Worm (Caenorhabditis elegans) whole organism, L2 larva: ENCODE measurements around the gene clec-153.
A peak's percentile ranks its signal among the peaks of the same experiment; 100 is the strongest.

Source experiments
- C34F6.9 ChIP-seq: fragments of 150-350 bp; optimal IDR thresholded peaks from 2 replicates; lab custom pipeline; 2014; ENCODE audit warnings: missing biosample characterization, missing genetic modification characterization
- Y55F3AM.14 ChIP-seq: fragments of 200-800 bp; sonication (Bioruptor generic); optimal IDR thresholded peaks from 2 replicates; lab custom pipeline; 2018; ENCODE audit warnings: mild to moderate bottlenecking, missing genetic modification characterization, missing compliant biosample characterization
- ZK546.5 ChIP-seq: sonication (generic microtip); optimal IDR thresholded peaks from 2 replicates; lab custom pipeline; 2017; ENCODE audit warnings: missing biosample characterization, missing genetic modification characterization
- alr-1 ChIP-seq: fragments of 150-350 bp; optimal IDR thresholded peaks from 2 replicates; lab custom pipeline; 2014; ENCODE audit warnings: missing biosample characterization, missing genetic modification characterization
- aly-2 ChIP-seq: fragments of 150-350 bp; optimal IDR thresholded peaks from 2 replicates; lab custom pipeline; 2014; ENCODE audit warnings: missing biosample characterization, missing genetic modification characterization
- blmp-1 ChIP-seq: sonication (generic microtip); optimal IDR thresholded peaks from 2 replicates; lab custom pipeline; 2017; ENCODE audit warnings: missing genetic modification characterization, mild to moderate bottlenecking, missing compliant biosample characterization, antibody characterized with exemption, moderate library complexity; ENCODE audit not compliant: insufficient read depth
- ceh-16 ChIP-seq: fragments of 150-350 bp; optimal IDR thresholded peaks from 2 replicates; lab custom pipeline; 2014; ENCODE audit warnings: missing biosample characterization, missing genetic modification characterization
- ceh-82 ChIP-seq: fragments of 150-350 bp; optimal IDR thresholded peaks from 2 replicates; lab custom pipeline; 2014; ENCODE audit warnings: missing biosample characterization, missing genetic modification characterization
- crh-2 ChIP-seq: sonication (generic microtip); optimal IDR thresholded peaks from 2 replicates; lab custom pipeline; 2017; ENCODE audit warnings: missing biosample characterization, missing genetic modification characterization
- dmd-4 ChIP-seq: sonication (generic microtip); optimal IDR thresholded peaks from 2 replicates; lab custom pipeline; 2017; ENCODE audit warnings: missing biosample characterization, missing genetic modification characterization
- egl-27 ChIP-seq: sonication (generic microtip); optimal IDR thresholded peaks from 3 replicates; lab custom pipeline; 2017; ENCODE audit warnings: missing biosample characterization, missing genetic modification reagents, missing genetic modification characterization
- elt-1 ChIP-seq: fragments of 150-350 bp; optimal IDR thresholded peaks from 2 replicates; lab custom pipeline; 2014; ENCODE audit warnings: missing biosample characterization, missing genetic modification characterization
- elt-3 ChIP-seq: sonication (generic microtip); optimal IDR thresholded peaks from 2 replicates; lab custom pipeline; 2017; ENCODE audit warnings: missing biosample characterization, missing genetic modification characterization
- fos-1 ChIP-seq: fragments of 150-350 bp; optimal IDR thresholded peaks from 2 replicates; lab custom pipeline; 2014; ENCODE audit warnings: missing biosample characterization, missing genetic modification characterization
- gmeb-1 ChIP-seq: fragments of 150-350 bp; optimal IDR thresholded peaks from 2 replicates; lab custom pipeline; 2014; ENCODE audit warnings: missing biosample characterization, missing genetic modification characterization
- lin-11 ChIP-seq: fragments of 150-350 bp; sonication (generic microtip); optimal IDR thresholded peaks from 2 replicates; lab custom pipeline; 2014; ENCODE audit warnings: missing biosample characterization, missing genetic modification characterization, inconsistent platforms, mixed read lengths
- lin-13 ChIP-seq: fragments of 150-350 bp; optimal IDR thresholded peaks from 2 replicates; lab custom pipeline; 2014; ENCODE audit warnings: missing biosample characterization, missing genetic modification reagents, missing genetic modification characterization
- lin-39 ChIP-seq: fragments of 150-350 bp; optimal IDR thresholded peaks from 2 replicates; lab custom pipeline; 2014; ENCODE audit warnings: missing biosample characterization, missing genetic modification reagents, missing genetic modification characterization
- lsy-2 ChIP-seq, 2 experiments: fragments of 150-350 bp in 1 of 2; sonication (generic microtip) in 1 of 2; optimal IDR thresholded peaks; 2 replicates each; lab custom pipeline; 2014 to 2017; ENCODE audit warnings: missing biosample characterization in 2 of 2, missing genetic modification characterization in 2 of 2
- mab-5 ChIP-seq: fragments of 150-350 bp; optimal IDR thresholded peaks from 2 replicates; lab custom pipeline; 2014; ENCODE audit warnings: missing biosample characterization, missing genetic modification characterization
- mdl-1 ChIP-seq, 2 experiments: fragments of 150-350 bp in 1 of 2; sonication (generic microtip) in 1 of 2; optimal IDR thresholded peaks; 2 replicates each; lab custom pipeline; 2017; ENCODE audit warnings: missing biosample characterization in 2 of 2, missing genetic modification characterization in 2 of 2
- nhr-10 ChIP-seq: sonication (generic microtip); optimal IDR thresholded peaks from 2 replicates; lab custom pipeline; 2017; ENCODE audit warnings: missing biosample characterization, missing genetic modification characterization
- nhr-11 ChIP-seq: fragments of 150-350 bp; optimal IDR thresholded peaks from 2 replicates; lab custom pipeline; 2014; ENCODE audit warnings: missing biosample characterization, missing genetic modification characterization
- nhr-129 ChIP-seq: fragments of 150-350 bp; optimal IDR thresholded peaks from 2 replicates; lab custom pipeline; 2014; ENCODE audit warnings: missing biosample characterization, missing genetic modification characterization
- nhr-23 ChIP-seq: fragments of 150-350 bp; optimal IDR thresholded peaks from 2 replicates; lab custom pipeline; 2014; ENCODE audit warnings: missing biosample characterization, missing genetic modification reagents, missing genetic modification characterization
- nhr-237 ChIP-seq: fragments of 150-350 bp; optimal IDR thresholded peaks from 2 replicates; lab custom pipeline; 2014; ENCODE audit warnings: missing biosample characterization, missing genetic modification characterization
- nhr-25 ChIP-seq: fragments of 150-350 bp; sonication (generic microtip); optimal IDR thresholded peaks from 3 replicates; lab custom pipeline; 2014; ENCODE audit warnings: missing biosample characterization, missing genetic modification characterization
- nhr-6 ChIP-seq: fragments of 150-350 bp; optimal IDR thresholded peaks from 2 replicates; lab custom pipeline; 2014; ENCODE audit warnings: missing biosample characterization, missing genetic modification characterization
- peb-1 ChIP-seq: fragments of 150-350 bp; optimal IDR thresholded peaks from 2 replicates; lab custom pipeline; 2014; ENCODE audit warnings: missing biosample characterization, missing genetic modification characterization
- sem-4 ChIP-seq: fragments of 150-350 bp; optimal IDR thresholded peaks from 2 replicates; lab custom pipeline; 2014; ENCODE audit warnings: missing biosample characterization, missing genetic modification reagents, missing genetic modification characterization
- skn-1 ChIP-seq: sonication (generic microtip); optimal IDR thresholded peaks from 2 replicates; lab custom pipeline; 2017; ENCODE audit warnings: missing biosample characterization, missing genetic modification characterization
- sma-3 ChIP-seq: sonication (generic microtip); optimal IDR thresholded peaks from 2 replicates; lab custom pipeline; 2016; ENCODE audit warnings: missing genetic modification reagents, missing genetic modification characterization, missing compliant biosample characterization
- sma-9 ChIP-seq, 2 experiments: fragments of 150-350 bp in 1 of 2; sonication (generic microtip) in 1 of 2; optimal IDR thresholded peaks; 2 replicates each; lab custom pipeline; 2014 to 2016; ENCODE audit warnings: missing genetic modification characterization in 2 of 2, mild to moderate bottlenecking in 1 of 2, missing biosample characterization in 1 of 2, missing compliant biosample characterization in 1 of 2, missing genetic modification reagents in 1 of 2, moderate library complexity in 1 of 2
- unc-39 ChIP-seq: fragments of 150-350 bp; optimal IDR thresholded peaks from 2 replicates; lab custom pipeline; 2014; ENCODE audit warnings: missing biosample characterization, missing genetic modification characterization
- unc-55 ChIP-seq: fragments of 150-350 bp; sonication (generic microtip); optimal IDR thresholded peaks from 3 replicates; lab custom pipeline; 2014; ENCODE audit warnings: missing biosample characterization, missing genetic modification reagents, missing genetic modification characterization
- unc-62 ChIP-seq: fragments of 150-350 bp; optimal IDR thresholded peaks from 2 replicates; lab custom pipeline; 2014; ENCODE audit warnings: missing biosample characterization, missing genetic modification reagents, missing genetic modification characterization
- zag-1 ChIP-seq: fragments of 150-350 bp; optimal IDR thresholded peaks from 2 replicates; lab custom pipeline; 2014; ENCODE audit warnings: missing biosample characterization, missing genetic modification characterization
- ztf-1 ChIP-seq: fragments of 200-800 bp; sonication (Bioruptor generic); conservative IDR thresholded peaks from 2 replicates; pipeline ENCODE4 v1.3.6; 2022; ENCODE audit warnings: missing genetic modification characterization, missing compliant biosample characterization

clec-153 gene

DNA sequence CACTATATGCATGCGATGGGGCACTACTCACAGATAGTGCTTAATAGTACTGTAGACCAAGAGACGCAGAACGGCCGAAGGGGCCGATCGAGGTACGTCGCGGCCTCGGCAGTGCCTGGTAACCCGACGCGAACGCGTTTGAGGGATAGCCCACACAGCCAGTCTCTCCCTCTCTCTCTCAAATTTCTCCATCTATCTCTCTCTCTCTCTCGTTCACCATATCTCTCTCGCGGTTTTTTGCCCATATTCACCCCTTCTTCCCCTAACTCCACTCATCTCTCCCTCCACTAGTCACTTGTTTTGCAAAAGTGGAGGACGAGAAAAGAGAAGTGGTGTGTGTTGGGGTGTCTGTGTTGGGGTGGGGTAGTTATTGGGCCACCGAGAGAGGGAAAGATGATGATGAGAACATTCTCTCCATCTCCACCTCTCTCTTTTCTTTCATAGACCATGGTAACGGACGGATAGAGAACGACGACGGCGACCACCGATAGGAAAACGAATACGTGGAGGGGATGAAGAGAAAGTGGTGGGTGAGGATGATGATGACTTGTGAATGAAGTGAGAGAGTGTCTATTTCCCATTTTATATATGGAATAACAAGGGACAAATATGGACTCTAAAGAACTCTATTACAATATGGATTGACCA lies 31.8 kb downstream of the clec-153 start (continued):
- peak; percentile 46 for TF ChIP-seq zag-1 (tag; lab: Kevin White, UChicago)
- no peak for TF ChIP-seq nhr-11 (tag; lab: Kevin White, UChicago)
- TF ChIP-seq skn-1, result no peak
- peak; percentile 5 to 15 for TF ChIP-seq mdl-1 (tag; optimal IDR thresholded peaks at IDR 0.05; lab: Kevin White, UChicago)
- no peak for TF ChIP-seq elt-3
- TF ChIP-seq blmp-1 (tag; lab: Kevin White, UChicago), result no peak
- TF ChIP-seq dmd-4 (tag; lab: Kevin White, UChicago), result no peak
- no peak for TF ChIP-seq aly-2 (tag; lab: Kevin White, UChicago)
- TF ChIP-seq peb-1 (tag; lab: Kevin White, UChicago), result no peak
- TF ChIP-seq lin-39 (tag; lab: Kevin White, UChicago), result no peak
- no peak for TF ChIP-seq lin-11 (tag; lab: Kevin White, UChicago)
- TF ChIP-seq nhr-23 (tag; lab: Kevin White, UChicago), result no peak
- TF ChIP-seq ceh-82, result no peak
- TF ChIP-seq mab-5 (tag; lab: Kevin White, UChicago), result no peak
- TF ChIP-seq unc-39 (tag; lab: Kevin White, UChicago), result no peak
- TF ChIP-seq ztf-1, result no peak
- TF ChIP-seq gmeb-1 (tag; lab: Kevin White, UChicago), result no peak
- no peak for TF ChIP-seq egl-27 (tag; lab: Kevin White, UChicago)

DNA sequence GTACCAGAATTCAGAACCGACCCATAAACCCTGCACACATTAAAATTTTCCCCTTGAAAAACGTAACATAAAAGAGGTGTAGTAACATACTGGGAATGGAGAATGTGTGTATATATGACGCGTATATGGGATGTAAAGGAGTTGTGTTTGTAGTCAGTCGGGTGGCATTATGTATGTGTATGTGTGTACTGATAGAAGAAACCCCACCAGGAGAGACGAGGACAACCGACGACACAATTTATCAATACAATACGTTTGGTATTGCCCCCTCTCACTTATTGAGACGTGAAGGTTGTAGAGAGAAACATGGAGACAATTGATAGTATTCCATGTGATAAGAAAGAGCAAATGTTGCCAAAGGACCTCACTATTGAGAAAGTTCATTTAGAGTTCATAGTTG lies 33.0 kb downstream of the clec-153 start:
- TF ChIP-seq ceh-16 (no peak), fos-1 (tag; lab: Kevin White, UChicago) (peak; percentile 58), gmeb-1 (tag; lab: Kevin White, UChicago) (peak; percentile 10), nhr-129 (tag; lab: Kevin White, UChicago) (peak; percentile 5), lin-13 (GFP tag; lab: Kevin White, UChicago) (no peak)

DNA sequence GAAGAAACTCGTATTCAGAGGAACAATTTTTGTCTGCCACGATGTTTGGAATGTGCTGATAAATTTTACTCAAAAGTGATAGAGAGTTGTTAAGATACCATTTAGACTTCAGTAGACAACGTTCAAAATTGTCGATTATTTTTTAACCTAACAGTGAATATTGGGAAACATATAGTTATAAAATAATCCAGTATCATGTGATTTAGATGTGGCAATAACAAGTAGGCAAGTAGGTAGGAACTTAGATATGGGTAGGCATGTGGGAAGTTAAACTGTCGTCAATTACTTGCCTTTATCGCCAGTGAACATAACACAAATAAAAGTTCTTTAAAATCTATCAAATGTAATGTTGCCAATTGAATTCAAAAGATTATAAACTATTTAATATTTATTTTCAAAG lies 36.4 kb downstream of the clec-153 start, which contains the start of gene T23F11.11:
TSS of gene T23F11.11 (minus strand) at position 101 of the 400 bp plus-strand sequence.
- TF ChIP-seq aly-2 (tag; lab: Kevin White, UChicago), result no peak
- no peak for TF ChIP-seq nhr-237 (tag; lab: Kevin White, UChicago)
- TF ChIP-seq nhr-11 (tag; lab: Kevin White, UChicago), result no peak
- TF ChIP-seq crh-2, result no peak
- no peak for TF ChIP-seq unc-55
- no peak for TF ChIP-seq alr-1
- no peak for TF ChIP-seq elt-1 (tag; lab: Kevin White, UChicago)
- TF ChIP-seq ceh-16, result no peak
- TF ChIP-seq unc-62, result no peak
- TF ChIP-seq nhr-10, result no peak
- no peak for TF ChIP-seq lsy-2 (tag; optimal IDR thresholded peaks at IDR 0.05; lab: Kevin White, UChicago)
- no peak for TF ChIP-seq gmeb-1 (tag; lab: Kevin White, UChicago)
- TF ChIP-seq blmp-1 (tag; lab: Kevin White, UChicago), result no peak
- TF ChIP-seq nhr-25 (tag; lab: Kevin White, UChicago), result no peak
- TF ChIP-seq C34F6.9, result no peak
- no peak for TF ChIP-seq mab-5 (tag; lab: Kevin White, UChicago)
- no peak for TF ChIP-seq ZK546.5 (tag; lab: Kevin White, UChicago)
- TF ChIP-seq sem-4 (tag; lab: Kevin White, UChicago), result no peak

DNA sequence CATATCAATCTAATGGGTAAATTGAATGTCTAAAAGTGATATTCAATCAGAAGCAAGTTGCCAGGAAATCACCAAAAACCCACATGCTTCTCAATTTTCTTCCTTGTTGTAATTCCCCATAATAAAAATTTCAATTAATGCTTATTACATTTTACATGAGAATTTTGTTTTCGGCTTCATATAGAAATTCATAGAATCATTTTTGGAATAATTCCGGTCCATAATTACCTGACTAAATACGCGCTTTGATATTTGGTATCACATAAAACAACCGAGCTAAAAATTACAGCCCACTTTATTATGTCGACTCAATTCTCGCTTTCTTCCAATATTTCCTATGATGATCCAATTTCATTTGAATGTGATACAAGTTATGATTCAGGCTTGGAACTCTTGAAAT lies 36.9 kb downstream of the clec-153 start, which contains the start of gene srg-13:
TSS of gene srg-13 (plus strand) at position 301 of the 400 bp plus-strand sequence.
- no peak for TF ChIP-seq egl-27 (tag; lab: Kevin White, UChicago)
- no peak for TF ChIP-seq nhr-23 (tag; lab: Kevin White, UChicago)
- TF ChIP-seq ztf-1, result no peak
- no peak for TF ChIP-seq nhr-6 (tag; lab: Kevin White, UChicago)
- TF ChIP-seq sma-9 (GFP tag; optimal IDR thresholded peaks at IDR 0.05; lab: Kevin White, UChicago), result no peak
- TF ChIP-seq sma-9 (tag; optimal IDR thresholded peaks at IDR 0.05; lab: Kevin White, UChicago), result no peak
- TF ChIP-seq Y55F3AM.14, result no peak
- TF ChIP-seq zag-1 (tag; lab: Kevin White, UChicago), result no peak
- TF ChIP-seq sma-3 (GFP tag; lab: Kevin White, UChicago), result no peak
- TF ChIP-seq skn-1, result no peak
- no peak for TF ChIP-seq nhr-25 (tag; lab: Kevin White, UChicago)
- no peak for TF ChIP-seq unc-39 (tag; lab: Kevin White, UChicago)
